Worm (Caenorhabditis elegans): ENCODE measurements around the gene F46G10.1.

- TF ChIP-seq ceh-82 (tag; optimal IDR thresholded peaks at IDR 0.05) (no peak), ztf-11 (tag; optimal IDR thresholded peaks at IDR 0.05) (no peak), ztf-4 (tag; optimal IDR thresholded peaks at IDR 0.05) (no peak), nhr-77 (tag; optimal IDR thresholded peaks at IDR 0.05) (no peak), nhr-23 (tag; optimal IDR thresholded peaks at IDR 0.05) (no peak)
Observed at ce11 chrX:13284091-13284490, 27.5 kb downstream of the F46G10.1 start, which contains the start of gene cyp-14A4.

All from whole organism, L2 larva.